Worm (Caenorhabditis elegans) whole organism, young adult: ENCODE data around the gene R144.13.

Experiments
- B0019.2 ChIP-seq: fragments of 200-800 bp; sonication (Bioruptor generic); conservative IDR thresholded peaks from 2 replicates; pipeline ENCODE4 v1.3.6; 2022; ENCODE audit warnings: missing genetic modification reagents, missing genetic modification characterization, missing compliant biosample characterization
- C06A6.2 ChIP-seq: fragments of 200-800 bp; sonication (Bioruptor generic); conservative IDR thresholded peaks from 2 replicates; pipeline ENCODE4 v1.3.6; 2022; ENCODE audit warnings: missing genetic modification characterization, missing compliant biosample characterization
- F22D6.2 ChIP-seq: sonication (generic microtip); optimal IDR thresholded peaks from 2 replicates; lab custom pipeline; 2016; ENCODE audit warnings: mild to moderate bottlenecking, missing genetic modification characterization, missing compliant biosample characterization
- F49E8.2 ChIP-seq: sonication (generic microtip); optimal IDR thresholded peaks from 3 replicates; lab custom pipeline; 2017; ENCODE audit warnings: missing genetic modification characterization, mild to moderate bottlenecking, missing compliant biosample characterization, antibody characterized with exemption, moderate library complexity; ENCODE audit not compliant: insufficient read depth
- F55B11.4 ChIP-seq: sonication (generic microtip); optimal IDR thresholded peaks from 2 replicates; lab custom pipeline; 2016; ENCODE audit warnings: missing compliant biosample characterization, missing genetic modification characterization, borderline replicate concordance; ENCODE audit not compliant: insufficient read depth
- F57A8.1 ChIP-seq: fragments of 200-800 bp; sonication (Bioruptor generic); optimal IDR thresholded peaks from 2 replicates; lab custom pipeline; 2018; ENCODE audit warnings: mild to moderate bottlenecking, missing genetic modification characterization, moderate library complexity, missing compliant biosample characterization
- T26A5.8 ChIP-seq: sonication (generic microtip); optimal IDR thresholded peaks from 2 replicates; lab custom pipeline; 2016; ENCODE audit warnings: missing genetic modification characterization, missing compliant biosample characterization
- Y79H2A.3 ChIP-seq: fragments of 200-800 bp; sonication (Bioruptor generic); conservative IDR thresholded peaks from 2 replicates; pipeline ENCODE4 v1.3.6; 2022; ENCODE audit warnings: missing genetic modification reagents, missing genetic modification characterization, missing compliant biosample characterization
- aptf-2 ChIP-seq: fragments of 200-800 bp; sonication (Bioruptor generic); conservative IDR thresholded peaks from 2 replicates; pipeline ENCODE4 v1.3.6; 2022; ENCODE audit warnings: missing genetic modification reagents, missing genetic modification characterization, missing compliant biosample characterization
- atf-7 ChIP-seq: sonication (generic microtip); optimal IDR thresholded peaks from 2 replicates; lab custom pipeline; 2017; ENCODE audit warnings: mild to moderate bottlenecking, missing genetic modification characterization, missing compliant biosample characterization
- athp-1 ChIP-seq: sonication (generic microtip); optimal IDR thresholded peaks from 2 replicates; lab custom pipeline; 2017; ENCODE audit warnings: mild to moderate bottlenecking, missing genetic modification characterization, missing compliant biosample characterization
- ceh-100 ChIP-seq: fragments of 200-800 bp; sonication (Bioruptor generic); IDR thresholded peaks from 2 replicates; pipeline ENCODE4 v1.3.6; 2022; ENCODE audit warnings: missing genetic modification reagents, missing genetic modification characterization, missing compliant biosample characterization
- ceh-27 ChIP-seq: fragments of 200-800 bp; sonication (Bioruptor generic); optimal IDR thresholded peaks from 2 replicates; lab custom pipeline; 2018; ENCODE audit warnings: mild to moderate bottlenecking, missing genetic modification characterization, moderate library complexity, missing compliant biosample characterization
- ceh-91 ChIP-seq: fragments of 200-800 bp; sonication (Bioruptor generic); IDR thresholded peaks from 2 replicates; pipeline ENCODE4 v1.3.6; 2022; ENCODE audit warnings: missing genetic modification reagents, missing genetic modification characterization, missing compliant biosample characterization
- die-1 ChIP-seq: sonication (generic microtip); optimal IDR thresholded peaks from 2 replicates; lab custom pipeline; 2016; ENCODE audit warnings: missing genotype, mild to moderate bottlenecking, missing genetic modification characterization, missing compliant biosample characterization
- dpl-1 ChIP-seq: fragments of 150-350 bp; optimal IDR thresholded peaks from 2 replicates; lab custom pipeline; 2014; ENCODE audit warnings: missing biosample characterization, missing genetic modification reagents, missing genetic modification characterization
- egl-18 ChIP-seq: fragments of 200-800 bp; sonication (Bioruptor generic); IDR thresholded peaks from 2 replicates; pipeline ENCODE4 v1.3.6; 2022; ENCODE audit warnings: missing genetic modification reagents, missing genetic modification characterization, missing compliant biosample characterization
- fkh-3 ChIP-seq: sonication (generic microtip); optimal IDR thresholded peaks from 2 replicates; lab custom pipeline; 2016; ENCODE audit warnings: mild to moderate bottlenecking, missing genetic modification characterization, missing compliant biosample characterization
- hmg-1.2 ChIP-seq: fragments of 200-800 bp; sonication (Bioruptor generic); IDR thresholded peaks from 2 replicates; pipeline ENCODE4 v1.3.6; 2022; ENCODE audit warnings: missing genetic modification reagents, missing genetic modification characterization, missing compliant biosample characterization
- hmg-20 ChIP-seq: fragments of 200-800 bp; sonication (Bioruptor generic); IDR thresholded peaks from 2 replicates; pipeline ENCODE4 v1.3.6; 2022; ENCODE audit warnings: missing genetic modification reagents, missing genetic modification characterization, missing compliant biosample characterization
- hrde-1 ChIP-seq: sonication (generic microtip); optimal IDR thresholded peaks from 2 replicates; lab custom pipeline; 2016; ENCODE audit warnings: missing genetic modification characterization, mild to moderate bottlenecking, missing compliant biosample characterization, moderate library complexity, missing genotype, missing genetic modification reagents, borderline replicate concordance
- hsf-1 ChIP-seq: fragments of 200-800 bp; sonication (Bioruptor generic); IDR thresholded peaks from 2 replicates; pipeline ENCODE4 v1.3.6; 2022; ENCODE audit warnings: missing genetic modification reagents, missing genetic modification characterization, missing compliant biosample characterization
- lag-1 ChIP-seq: fragments of 200-800 bp; sonication (Bioruptor generic); IDR thresholded peaks from 2 replicates; pipeline ENCODE4 v1.3.6; 2022; ENCODE audit warnings: missing genetic modification reagents, missing genetic modification characterization, missing compliant biosample characterization
- let-607 ChIP-seq, 2 experiments: fragments of 200-800 bp in 1 of 2; sonication (Bioruptor generic) in 1 of 2; sonication (generic microtip) in 1 of 2; optimal IDR thresholded peaks; 2 replicates each; lab custom pipeline; 2016 to 2018; ENCODE audit warnings: mild to moderate bottlenecking in 2 of 2, missing compliant biosample characterization in 2 of 2, missing genetic modification characterization in 2 of 2, moderate library complexity in 2 of 2, missing genotype in 1 of 2
- lin-26 ChIP-seq: fragments of 200-800 bp; sonication (Bioruptor generic); IDR thresholded peaks from 2 replicates; pipeline ENCODE4 v1.3.6; 2022; ENCODE audit warnings: missing genetic modification reagents, missing genetic modification characterization, missing compliant biosample characterization
- lin-54 ChIP-seq: fragments of 200-800 bp; sonication (Bioruptor generic); optimal IDR thresholded peaks from 2 replicates; lab custom pipeline; 2018; ENCODE audit warnings: mild to moderate bottlenecking, missing genetic modification characterization, missing compliant biosample characterization
- madf-10 ChIP-seq: sonication (generic microtip); optimal IDR thresholded peaks from 2 replicates; lab custom pipeline; 2016; ENCODE audit warnings: mild to moderate bottlenecking, missing genetic modification characterization, missing compliant biosample characterization
- madf-3 ChIP-seq: fragments of 200-800 bp; sonication (Bioruptor generic); IDR thresholded peaks from 2 replicates; pipeline ENCODE4 v1.3.6; 2022; ENCODE audit warnings: missing genetic modification reagents, missing genetic modification characterization, missing compliant biosample characterization
- mcd-1 ChIP-seq: fragments of 200-800 bp; sonication (Bioruptor generic); IDR thresholded peaks from 2 replicates; pipeline ENCODE4 v1.3.6; 2022; ENCODE audit warnings: missing genetic modification reagents, missing genetic modification characterization, missing compliant biosample characterization
- nfya-1 ChIP-seq: sonication (generic microtip); optimal IDR thresholded peaks from 2 replicates; lab custom pipeline; 2017; ENCODE audit warnings: antibody characterized with exemption, missing compliant biosample characterization, missing genetic modification characterization, borderline replicate concordance; ENCODE audit not compliant: insufficient read depth
- nfya-2 ChIP-seq: fragments of 200-800 bp; sonication (Bioruptor generic); IDR thresholded peaks from 2 replicates; pipeline ENCODE4 v1.3.6; 2022; ENCODE audit warnings: missing genetic modification reagents, missing genetic modification characterization, missing compliant biosample characterization
- nhr-179 ChIP-seq: sonication (generic microtip); optimal IDR thresholded peaks from 2 replicates; lab custom pipeline; 2016; ENCODE audit warnings: mild to moderate bottlenecking, missing genetic modification characterization, missing compliant biosample characterization
- pha-4 ChIP-seq: fragments of 150-350 bp; sonication (generic microtip); optimal IDR thresholded peaks from 2 replicates; lab custom pipeline; 2014; ENCODE audit warnings: missing biosample characterization, missing genetic modification reagents, missing genetic modification characterization
- rec-8 ChIP-seq, 2 experiments: sonication (generic microtip); optimal IDR thresholded peaks; 2 replicates each; lab custom pipeline; 2016; ENCODE audit warnings: mild to moderate bottlenecking in 2 of 2, missing genetic modification characterization in 2 of 2, missing genetic modification reagents in 2 of 2, missing genotype in 2 of 2, missing biosample characterization in 1 of 2, missing compliant biosample characterization in 1 of 2, moderate library complexity in 1 of 2
- repo-1 ChIP-seq: sonication (generic microtip); optimal IDR thresholded peaks from 2 replicates; lab custom pipeline; 2017; ENCODE audit warnings: mild to moderate bottlenecking, missing genetic modification characterization, missing compliant biosample characterization
- rpc-1 ChIP-seq, 2 experiments: fragments of 150-350 bp in 1 of 2; sonication (generic microtip) in 1 of 2; optimal IDR thresholded peaks; 2 replicates each; lab custom pipeline; 2014 to 2018; ENCODE audit warnings: missing biosample characterization in 1 of 2, missing genetic modification characterization in 1 of 2, missing genetic modification reagents in 1 of 2, missing genotype in 1 of 2
- sdz-38 ChIP-seq: sonication (generic microtip); optimal IDR thresholded peaks from 2 replicates; lab custom pipeline; 2016; ENCODE audit warnings: missing genotype, missing genetic modification characterization, missing compliant biosample characterization
- unc-130 ChIP-seq: sonication (generic microtip); optimal IDR thresholded peaks from 2 replicates; lab custom pipeline; 2016; ENCODE audit warnings: missing genetic modification reagents, missing genetic modification characterization, missing compliant biosample characterization
- zim-3 ChIP-seq: sonication (generic microtip); optimal IDR thresholded peaks from 2 replicates; lab custom pipeline; 2017; ENCODE audit warnings: mild to moderate bottlenecking, missing genetic modification characterization, moderate library complexity, missing compliant biosample characterization
- ztf-22 ChIP-seq: fragments of 200-800 bp; sonication (Bioruptor generic); optimal IDR thresholded peaks from 2 replicates; lab custom pipeline; 2018; ENCODE audit warnings: mild to moderate bottlenecking, missing genetic modification characterization, moderate library complexity, missing compliant biosample characterization
- ztf-25 ChIP-seq: fragments of 200-800 bp; sonication (Bioruptor generic); IDR thresholded peaks from 2 replicates; pipeline ENCODE4 v1.3.6; 2022; ENCODE audit warnings: missing genetic modification reagents, missing genetic modification characterization, missing compliant biosample characterization
- ztf-26 ChIP-seq: sonication (generic microtip); optimal IDR thresholded peaks from 2 replicates; lab custom pipeline; 2017; ENCODE audit warnings: missing genetic modification characterization, missing compliant biosample characterization
- ztf-3 ChIP-seq: fragments of 200-800 bp; sonication (Bioruptor generic); optimal IDR thresholded peaks from 2 replicates; lab custom pipeline; 2018; ENCODE audit warnings: mild to moderate bottlenecking, missing genetic modification characterization, missing compliant biosample characterization

R144.13 gene

DNA sequence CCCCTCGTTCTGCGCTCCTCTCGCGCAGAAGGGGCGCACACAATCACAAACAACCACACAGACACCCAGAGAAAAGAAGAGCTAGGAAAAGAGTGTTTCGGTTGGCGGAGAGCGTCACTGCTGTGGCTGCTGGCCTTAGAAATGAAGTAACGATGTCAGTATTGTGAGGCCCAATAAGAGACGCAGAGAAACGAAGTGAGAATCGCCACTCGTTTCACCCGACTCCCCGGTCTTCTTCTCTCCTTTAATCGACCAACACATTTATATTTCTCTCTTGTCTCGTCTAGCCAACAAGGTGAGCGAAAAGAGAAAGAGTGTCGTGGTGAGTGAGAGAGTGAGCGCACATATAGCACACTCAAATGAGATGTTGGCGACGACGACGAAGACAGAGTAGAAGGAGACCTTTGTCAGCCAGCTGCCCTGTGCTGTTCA lies 9.1 kb upstream of the R144.13 start (continued):
- TF ChIP-seq hrde-1 (tag; lab: Kevin White, UChicago) (no peak), hmg-20 (GFP tag; lab: Robert Waterston, UW) (no peak), nfya-2 (GFP tag; lab: Robert Waterston, UW) (no peak), ztf-26 (peak; percentile 76), pha-4 (tag; lab: Kevin White, UChicago) (no peak), lag-1 (GFP tag; lab: Robert Waterston, UW) (no peak)

DNA sequence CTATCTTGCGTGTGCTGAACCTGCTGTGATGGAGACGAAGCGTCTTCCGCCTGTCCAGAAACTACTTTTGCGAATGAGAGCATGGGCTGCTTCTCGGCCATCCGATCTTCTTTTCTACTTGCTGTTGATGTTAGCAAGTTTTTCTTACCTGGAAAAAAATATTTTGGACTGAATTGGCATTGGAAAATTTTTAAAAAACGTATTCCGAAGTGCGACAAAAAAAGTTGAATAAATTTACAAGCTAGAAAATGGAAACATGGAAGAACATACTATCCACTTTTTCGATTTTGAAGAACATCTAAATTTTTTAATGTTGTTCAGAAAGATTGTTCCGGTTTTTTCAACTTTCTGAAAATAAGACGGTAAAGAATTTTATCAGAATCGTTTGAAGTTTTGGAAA lies 5.5 kb upstream of the R144.13 start, which contains the start of gene larp-1:
Gene larp-1 (minus strand): TSS at position 101 of the 400 bp plus-strand sequence.
- TF ChIP-seq madf-3 (GFP tag; lab: Robert Waterston, UW) (0 out of 2 replicates have a peak, but pooled peaks have one; percentile 16), repo-1 (tag; lab: Kevin White, UChicago) (no peak)

DNA sequence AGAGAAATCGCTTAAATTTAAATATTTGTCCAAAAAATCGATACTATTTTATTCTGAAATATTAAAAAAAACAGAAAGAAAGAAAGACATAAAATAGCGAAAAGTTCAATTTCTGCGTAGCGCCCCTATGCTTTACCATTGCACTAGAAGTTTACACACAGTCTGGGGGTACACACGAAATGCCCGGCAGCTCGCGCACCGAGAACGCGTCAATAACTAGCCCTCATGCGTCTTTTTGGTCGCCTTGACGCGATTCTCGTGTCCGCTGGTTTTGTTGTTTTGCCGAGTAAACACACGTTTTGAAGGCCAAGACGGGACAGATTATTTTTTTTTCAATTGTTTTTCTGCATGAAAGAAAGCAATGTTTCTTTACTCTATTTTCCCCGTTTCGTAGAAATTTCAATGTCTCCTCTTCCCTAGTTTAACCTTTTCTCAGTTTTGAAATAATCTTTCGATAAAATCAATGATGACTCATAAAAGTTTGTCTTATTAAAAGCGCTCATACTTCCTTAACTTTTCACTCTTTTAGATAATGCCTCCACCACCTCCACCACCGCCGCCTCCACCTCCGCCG lies 4.9 kb upstream of the R144.13 start, which contains the start of gene wip-1:
Gene wip-1 (plus strand): TSS at position 524 of the 574 bp plus-strand sequence.
- TF ChIP-seq ceh-100 (GFP tag; lab: Robert Waterston, UW) (peak; percentile 89), zim-3 (tag; lab: Kevin White, UChicago) (peak; percentile 64), let-607 (tag; optimal IDR thresholded peaks at IDR 0.05; lab: Kevin White, UChicago) (peak; percentile 85 to 94), Y79H2A.3 (peak; percentile 83), hmg-1.2 (GFP tag; lab: Robert Waterston, UW) (peak; percentile 98), ztf-25 (peak; percentile 47; the same call in 1 of the 2 replicates), F55B11.4 (tag; lab: Kevin White, UChicago) (no peak), sdz-38 (tag; lab: Kevin White, UChicago) (no peak), rpc-1 (optimal IDR thresholded peaks at IDR 0.05; lab: Kevin White, UChicago) (peak; percentile 3), rpc-1 (tag; optimal IDR thresholded peaks at IDR 0.05; lab: Kevin White, UChicago) (peak; percentile 6), hmg-20 (GFP tag; lab: Robert Waterston, UW) (peak; percentile 88), fkh-3 (tag; lab: Kevin White, UChicago) (peak; percentile 21), mcd-1 (GFP tag; lab: Robert Waterston, UW) (peak; percentile 96), die-1 (tag; lab: Kevin White, UChicago) (peak; percentile 72), nhr-179 (tag; lab: Kevin White, UChicago) (no peak), athp-1 (peak; percentile 98), lin-26 (GFP tag; lab: Robert Waterston, UW) (peak; percentile 89), madf-10 (tag; lab: Kevin White, UChicago) (peak; percentile 93), dpl-1 (GFP tag; lab: Kevin White, UChicago) (peak; percentile 86), C06A6.2 (GFP tag; lab: Robert Waterston, UW) (peak; percentile 93), T26A5.8 (tag; lab: Kevin White, UChicago) (no peak), ztf-22 (GFP tag; lab: Kevin White, UChicago) (peak; percentile 91), aptf-2 (peak; percentile 79), atf-7 (peak; percentile 92), hsf-1 (GFP tag; lab: Robert Waterston, UW) (peak; percentile 90), F57A8.1 (GFP tag; lab: Kevin White, UChicago) (peak; percentile 80), lin-54 (GFP tag; lab: Kevin White, UChicago) (peak; percentile 98), ceh-91 (peak; percentile 93), egl-18 (GFP tag; lab: Robert Waterston, UW) (peak; percentile 86), rec-8 (tag; optimal IDR thresholded peaks at IDR 0.05; lab: Kevin White, UChicago) (peak; percentile 31 to 60), B0019.2 (GFP tag; lab: Robert Waterston, UW) (peak; percentile 91), unc-130 (peak; percentile 96), ztf-3 (GFP tag; lab: Kevin White, UChicago) (peak; percentile 73), nfya-1 (tag; lab: Kevin White, UChicago) (no peak), F49E8.2 (tag; lab: Kevin White, UChicago) (peak; percentile 95), F22D6.2 (peak; percentile 87), ceh-27 (GFP tag; lab: Kevin White, UChicago) (peak; percentile 99)
